Worm (Caenorhabditis elegans): ENCODE data around the gene T12E12.6.
A peak's percentile ranks its signal among the peaks of the same experiment; 100 is the strongest.

Gene T12E12.6

ce11 chrIV:5582760-5583159, 8.8 kb upstream of the T12E12.6 start:
- TF ChIP-seq tab-1 (GFP tag; IDR thresholded peaks at IDR 0.05): no peak
- TF ChIP-seq med-1 (GFP tag; optimal IDR thresholded peaks at IDR 0.05; ENCODE audit: insufficient read depth): no peak
- TF ChIP-seq ref-1 (GFP tag; conservative IDR thresholded peaks at IDR 0.05): no peak
- no peak for TF ChIP-seq cog-1 (tag; optimal IDR thresholded peaks at IDR 0.05)
- TF ChIP-seq T22C8.4 (GFP tag; IDR thresholded peaks at IDR 0.05): no peak
- no peak for TF ChIP-seq flt-1 (GFP tag; IDR thresholded peaks at IDR 0.05)
- TF ChIP-seq klf-2 (GFP tag; conservative IDR thresholded peaks at IDR 0.05): no peak
- no peak for TF ChIP-seq ztf-23 (GFP tag; IDR thresholded peaks at IDR 0.05)

- no peak for TF ChIP-seq T22C8.4 (GFP tag; IDR thresholded peaks at IDR 0.05)
- no peak for TF ChIP-seq ref-1 (GFP tag; conservative IDR thresholded peaks at IDR 0.05)
- TF ChIP-seq klf-2 (GFP tag; conservative IDR thresholded peaks at IDR 0.05): no peak
- no peak for TF ChIP-seq ztf-23 (GFP tag; IDR thresholded peaks at IDR 0.05)
- no peak for TF ChIP-seq flt-1 (GFP tag; IDR thresholded peaks at IDR 0.05)
- TF ChIP-seq cog-1 (tag; optimal IDR thresholded peaks at IDR 0.05): no peak
- TF ChIP-seq ztf-29 (GFP tag; IDR thresholded peaks at IDR 0.05): no peak
- no peak for TF ChIP-seq med-1 (GFP tag; optimal IDR thresholded peaks at IDR 0.05; ENCODE audit: insufficient read depth)
Observed at ce11 chrIV:5582267-5582666, 8.3 kb upstream of the T12E12.6 start.

- TF ChIP-seq tab-1 (GFP tag; IDR thresholded peaks at IDR 0.05) (no peak), flt-1 (GFP tag; IDR thresholded peaks at IDR 0.05) (no peak), cog-1 (tag; optimal IDR thresholded peaks at IDR 0.05) (no peak), ztf-29 (GFP tag; IDR thresholded peaks at IDR 0.05) (no peak), T22C8.4 (GFP tag; IDR thresholded peaks at IDR 0.05) (no peak), med-1 (GFP tag; optimal IDR thresholded peaks at IDR 0.05; ENCODE audit: insufficient read depth) (no peak), ref-1 (GFP tag; conservative IDR thresholded peaks at IDR 0.05) (no peak), klf-2 (GFP tag; conservative IDR thresholded peaks at IDR 0.05) (no peak), ztf-23 (GFP tag; IDR thresholded peaks at IDR 0.05) (no peak)
Observed at ce11 chrIV:5580588-5581308, 6.8 kb upstream of the T12E12.6 start.

- no peak for TF ChIP-seq ztf-23 (GFP tag; IDR thresholded peaks at IDR 0.05)
- TF ChIP-seq flt-1 (GFP tag; IDR thresholded peaks at IDR 0.05): no peak
- TF ChIP-seq klf-2 (GFP tag; conservative IDR thresholded peaks at IDR 0.05): no peak
- no peak for TF ChIP-seq med-1 (GFP tag; optimal IDR thresholded peaks at IDR 0.05; ENCODE audit: insufficient read depth)
- no peak for TF ChIP-seq ref-1 (GFP tag; conservative IDR thresholded peaks at IDR 0.05)
- TF ChIP-seq tab-1 (GFP tag; IDR thresholded peaks at IDR 0.05): no peak
- no peak for TF ChIP-seq T22C8.4 (GFP tag; IDR thresholded peaks at IDR 0.05)
- no peak for TF ChIP-seq ztf-29 (GFP tag; IDR thresholded peaks at IDR 0.05)
- no peak for TF ChIP-seq cog-1 (tag; optimal IDR thresholded peaks at IDR 0.05)
Observed at ce11 chrIV:5572693-5573092, 1.2 kb downstream of the T12E12.6 start.

- TF ChIP-seq ztf-23 (GFP tag; IDR thresholded peaks at IDR 0.05) (peak; percentile 9; the same call in 1 of the 2 replicates), med-1 (GFP tag; optimal IDR thresholded peaks at IDR 0.05; ENCODE audit: insufficient read depth) (no peak)
Observed at ce11 chrIV:5565105-5565504, 8.8 kb downstream of the T12E12.6 start.

- no peak for TF ChIP-seq med-1 (GFP tag; optimal IDR thresholded peaks at IDR 0.05; ENCODE audit: insufficient read depth)
- TF ChIP-seq ztf-23 (GFP tag; IDR thresholded peaks at IDR 0.05): no peak
- TF ChIP-seq ztf-29 (GFP tag; IDR thresholded peaks at IDR 0.05): no peak
Observed at ce11 chrIV:5564293-5564692, 9.6 kb downstream of the T12E12.6 start.

- TF ChIP-seq ztf-29 (GFP tag; IDR thresholded peaks at IDR 0.05): no peak
- TF ChIP-seq ztf-23 (GFP tag; IDR thresholded peaks at IDR 0.05): no peak
- TF ChIP-seq flt-1 (GFP tag; IDR thresholded peaks at IDR 0.05): no peak
- no peak for TF ChIP-seq T22C8.4 (GFP tag; IDR thresholded peaks at IDR 0.05)
- TF ChIP-seq klf-2 (GFP tag; conservative IDR thresholded peaks at IDR 0.05): no peak
- no peak for TF ChIP-seq ref-1 (GFP tag; conservative IDR thresholded peaks at IDR 0.05)
- no peak for TF ChIP-seq tab-1 (GFP tag; IDR thresholded peaks at IDR 0.05)
- TF ChIP-seq med-1 (GFP tag; optimal IDR thresholded peaks at IDR 0.05; ENCODE audit: insufficient read depth): no peak
- TF ChIP-seq cog-1 (tag; optimal IDR thresholded peaks at IDR 0.05): no peak
Observed at ce11 chrIV:5563280-5563679, 10.7 kb downstream of the T12E12.6 start.

ce11 chrIV:5561497-5562155, 12.3 kb downstream of the T12E12.6 start:
- TF ChIP-seq ref-1 (GFP tag; conservative IDR thresholded peaks at IDR 0.05): no peak
- TF ChIP-seq klf-2 (GFP tag; conservative IDR thresholded peaks at IDR 0.05): no peak
- TF ChIP-seq flt-1 (GFP tag; IDR thresholded peaks at IDR 0.05): no peak
- no peak for TF ChIP-seq ztf-23 (GFP tag; IDR thresholded peaks at IDR 0.05)
- no peak for TF ChIP-seq med-1 (GFP tag; optimal IDR thresholded peaks at IDR 0.05; ENCODE audit: insufficient read depth)
- TF ChIP-seq ztf-29 (GFP tag; IDR thresholded peaks at IDR 0.05): no peak

ce11 chrIV:5561059-5561458, 12.9 kb downstream of the T12E12.6 start:
- TF ChIP-seq med-1 (GFP tag; optimal IDR thresholded peaks at IDR 0.05; ENCODE audit: insufficient read depth): no peak
- TF ChIP-seq T22C8.4 (GFP tag; IDR thresholded peaks at IDR 0.05): no peak
- TF ChIP-seq cog-1 (tag; optimal IDR thresholded peaks at IDR 0.05): no peak
- no peak for TF ChIP-seq tab-1 (GFP tag; IDR thresholded peaks at IDR 0.05)
- no peak for TF ChIP-seq ztf-23 (GFP tag; IDR thresholded peaks at IDR 0.05)

- TF ChIP-seq klf-2 (GFP tag; conservative IDR thresholded peaks at IDR 0.05) (no peak), cog-1 (tag; optimal IDR thresholded peaks at IDR 0.05) (no peak), ref-1 (GFP tag; conservative IDR thresholded peaks at IDR 0.05) (no peak), med-1 (GFP tag; optimal IDR thresholded peaks at IDR 0.05; ENCODE audit: insufficient read depth) (no peak), ztf-23 (GFP tag; IDR thresholded peaks at IDR 0.05) (no peak), flt-1 (GFP tag; IDR thresholded peaks at IDR 0.05) (no peak), tab-1 (GFP tag; IDR thresholded peaks at IDR 0.05) (no peak), ztf-29 (GFP tag; IDR thresholded peaks at IDR 0.05) (no peak), T22C8.4 (GFP tag; IDR thresholded peaks at IDR 0.05) (no peak)
Observed at ce11 chrIV:5554168-5554567, 19.8 kb downstream of the T12E12.6 start.

Measured in whole organism, midembryonic.